Worm (Caenorhabditis elegans): ENCODE measurements around the gene mans-2.

mans-2 gene

DNA sequence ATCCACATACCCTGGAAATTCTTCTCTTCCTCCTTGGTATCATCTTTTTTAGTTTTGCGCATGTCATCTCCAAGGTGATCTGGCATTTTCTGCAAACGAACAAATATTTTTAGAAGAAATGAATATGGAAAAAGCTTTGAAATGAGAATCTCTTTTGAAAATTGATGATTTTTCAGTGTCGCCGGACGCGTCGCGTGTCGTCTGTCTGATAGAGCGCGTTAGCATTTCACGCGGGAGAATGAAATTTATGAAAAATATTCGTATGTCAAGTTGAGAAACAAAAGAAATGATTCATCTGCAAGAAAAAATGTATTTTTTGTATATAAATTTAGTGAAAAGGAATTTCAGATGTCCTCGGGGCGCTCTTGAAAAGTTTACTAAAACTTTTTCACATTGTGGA is 3.0 kb downstream of the mans-2 start, which contains the start of gene rpt-1 (continued):
- TF ChIP-seq F57A8.1 (GFP tag; optimal IDR thresholded peaks at IDR 0.05), result no peak
- peak; percentile 68 for TF ChIP-seq efl-1 (GFP tag; optimal IDR thresholded peaks at IDR 0.05)
- TF ChIP-seq ztf-3 (GFP tag; optimal IDR thresholded peaks at IDR 0.05), result no peak
- no peak; the same call in 1 of the 2 replicates for TF ChIP-seq madf-6 (GFP tag; IDR thresholded peaks at IDR 0.05)
- TF ChIP-seq egl-18 (GFP tag; IDR thresholded peaks at IDR 0.05), result no peak
- TF ChIP-seq aptf-2 (GFP tag; conservative IDR thresholded peaks at IDR 0.05), result no peak
- no peak for TF ChIP-seq T07F8.4 (tag; optimal IDR thresholded peaks at IDR 0.05)
- no peak for TF ChIP-seq mes-4 (tag; optimal IDR thresholded peaks at IDR 0.05)
- no peak for TF ChIP-seq somi-1 (GFP tag; optimal IDR thresholded peaks at IDR 0.05)
- no peak for TF ChIP-seq cebp-1 (GFP tag; IDR thresholded peaks at IDR 0.05)
- peak; percentile 31 for TF ChIP-seq cebp-1 (tag; optimal IDR thresholded peaks at IDR 0.05)
- no peak for TF ChIP-seq F39B2.1 (GFP tag; IDR thresholded peaks at IDR 0.05)
- no peak for TF ChIP-seq ama-1 (optimal IDR thresholded peaks at IDR 0.05)
- TF ChIP-seq ama-1 (GFP tag; optimal IDR thresholded peaks at IDR 0.05), result no peak
- TF ChIP-seq dox-1 (GFP tag; IDR thresholded peaks at IDR 0.05), result no peak
- TF ChIP-seq attf-3 (GFP tag; conservative IDR thresholded peaks at IDR 0.05), result no peak
- no peak for TF ChIP-seq aptf-3 (GFP tag; IDR thresholded peaks at IDR 0.05)
- TF ChIP-seq F33H1.4 (GFP tag; IDR thresholded peaks at IDR 0.05), result 0 out of 2 replicates have a peak, but pooled peaks have one; percentile 19
- no peak for TF ChIP-seq attf-6 (GFP tag; IDR thresholded peaks at IDR 0.05)
- no peak for TF ChIP-seq athp-1 (tag; optimal IDR thresholded peaks at IDR 0.05)
- no peak for TF ChIP-seq him-1 (tag; optimal IDR thresholded peaks at IDR 0.05)
- TF ChIP-seq F55B11.4 (tag; optimal IDR thresholded peaks at IDR 0.05; ENCODE audit: borderline replicate concordance, insufficient read depth), result no peak
- no peak for TF ChIP-seq mxl-1 (tag; optimal IDR thresholded peaks at IDR 0.05)
- TF ChIP-seq ceh-79 (tag; optimal IDR thresholded peaks at IDR 0.05), result no peak
- TF ChIP-seq F49E8.2 (tag; optimal IDR thresholded peaks at IDR 0.05; ENCODE audit: insufficient read depth), result peak; percentile 51
- peak; percentile 23 for TF ChIP-seq tbp1 (GFP tag; optimal IDR thresholded peaks at IDR 0.05)
- TF ChIP-seq nhr-179 (tag; optimal IDR thresholded peaks at IDR 0.05), result no peak
- TF ChIP-seq ztf-25 (GFP tag; IDR thresholded peaks at IDR 0.05), result no peak
- no peak for TF ChIP-seq T26A5.8 (tag; optimal IDR thresholded peaks at IDR 0.05)
- peak; percentile 98 for TF ChIP-seq madf-3 (GFP tag; IDR thresholded peaks at IDR 0.05)
- TF ChIP-seq F37B4.10 (GFP tag; IDR thresholded peaks at IDR 0.05), result no peak
- no peak for TF ChIP-seq snpc-4 (GFP tag; optimal IDR thresholded peaks at IDR 0.05)
- peak; percentile 53 to 85 (median 81) for TF ChIP-seq snpc-4 (tag; optimal IDR thresholded peaks at IDR 0.05)
- TF ChIP-seq lin-26 (GFP tag; IDR thresholded peaks at IDR 0.05), result no peak
- TF ChIP-seq mcd-1 (GFP tag; IDR thresholded peaks at IDR 0.05), result peak; percentile 81
- TF ChIP-seq xnd-1 (tag; optimal IDR thresholded peaks at IDR 0.05), result no peak
- TF ChIP-seq K12H6.12 (tag; optimal IDR thresholded peaks at IDR 0.05), result no peak
- TF ChIP-seq ceh-100 (GFP tag; IDR thresholded peaks at IDR 0.05), result peak; percentile 68
- TF ChIP-seq lin-35 (GFP tag; optimal IDR thresholded peaks at IDR 0.05), result peak in 1 of 3 experiments; percentile 62
- 0 out of 2 replicates have a peak, but pooled peaks have one; percentile 10 for TF ChIP-seq madf-8 (GFP tag; conservative IDR thresholded peaks at IDR 0.05)
- no peak for TF ChIP-seq B0261.1 (tag; optimal IDR thresholded peaks at IDR 0.05)
- TF ChIP-seq nfya-2 (GFP tag; IDR thresholded peaks at IDR 0.05), result no peak
- no peak for TF ChIP-seq hmg-1.2 (GFP tag; IDR thresholded peaks at IDR 0.05)
- no peak for TF ChIP-seq gei-17 (GFP tag; optimal IDR thresholded peaks at IDR 0.05)
- TF ChIP-seq K11D2.4 (GFP tag; IDR thresholded peaks at IDR 0.05), result no peak
